Worm (Caenorhabditis elegans) whole organism, L4 larva: ENCODE data around the gene hpa-1.
"Not testable (repeated sequence)": the region's sequence is repeated elsewhere in the genome, so short reads cannot be mapped to it uniquely, and the experiment has no call there.

ENCODE experiments used
- Y75B8A.6 ChIP-seq: fragments of 200-800 bp; sonication (Bioruptor generic); IDR thresholded peaks from 2 replicates; pipeline ENCODE4 v1.3.6; 2022; ENCODE audit warnings: missing genetic modification reagents, missing genetic modification characterization, missing compliant biosample characterization
- aly-2 ChIP-seq: sonication (generic microtip); optimal IDR thresholded peaks from 2 replicates; lab custom pipeline; 2018; ENCODE audit warnings: missing biosample characterization, missing genetic modification characterization
- ceh-28 ChIP-seq: fragments of 150-350 bp; optimal IDR thresholded peaks from 2 replicates; lab custom pipeline; 2014; ENCODE audit warnings: missing biosample characterization, missing genetic modification reagents, missing genetic modification characterization
- dmd-6 ChIP-seq: fragments of 200-800 bp; sonication (Bioruptor generic); IDR thresholded peaks from 2 replicates; pipeline ENCODE4 v1.3.6; 2022; ENCODE audit warnings: missing genetic modification reagents, missing genetic modification characterization, missing compliant biosample characterization
- snpc-4 ChIP-seq: fragments of 150-350 bp; optimal IDR thresholded peaks from 2 replicates; lab custom pipeline; 2014; ENCODE audit warnings: missing biosample characterization, missing genetic modification characterization
- unc-62 ChIP-seq, 3 experiments: fragments of 150-350 bp in 1 of 3; sonication (generic microtip); optimal IDR thresholded peaks in 2 of 3; peaks in 1 of 3; 1 replicate in 1 of 3; 2 replicates in 2 of 3; lab custom pipeline; 2014 to 2017; ENCODE audit warnings: missing biosample characterization in 3 of 3, missing genetic modification characterization in 3 of 3, missing genetic modification reagents in 3 of 3, missing genotype in 1 of 3

DNA sequence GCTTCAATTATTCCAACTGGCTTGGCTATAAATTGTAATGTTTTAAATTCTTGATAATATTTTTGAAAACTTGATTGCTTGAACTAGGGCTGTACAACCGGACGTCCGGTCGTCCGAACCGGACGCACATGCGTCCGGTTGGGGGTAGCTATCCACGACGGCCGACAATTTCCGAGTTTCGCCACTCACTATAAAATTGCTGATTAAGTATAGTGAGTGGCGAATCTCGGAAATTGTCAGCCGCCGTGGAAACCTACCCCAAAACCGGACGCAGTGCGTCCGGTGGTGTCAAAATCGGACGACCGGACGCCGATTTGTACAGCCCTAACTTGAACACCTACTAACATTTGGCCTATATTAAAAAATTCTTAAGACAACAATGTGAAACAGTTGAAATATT is 23.5 kb downstream of the hpa-1 start:
- not testable (repeated sequence) for TF ChIP-seq Y75B8A.6 (GFP tag; lab: Robert Waterston, UW); unc-62 (GFP tag; optimal IDR thresholded peaks at IDR 0.05 in 1 of 2; lab: Kevin White, UChicago); unc-62 (tag; optimal IDR thresholded peaks at IDR 0.05; lab: Kevin White, UChicago); dmd-6 (GFP tag; lab: Robert Waterston, UW); aly-2; snpc-4 (tag; lab: Kevin White, UChicago); ceh-28 (tag; lab: Kevin White, UChicago)
